Worm (Caenorhabditis elegans) whole organism, midembryonic: ENCODE results near the gene srj-55.

Experiments
- T22C8.4 ChIP-seq: fragments of 200-800 bp; sonication (Bioruptor generic); IDR thresholded peaks from 2 replicates; pipeline ENCODE4 v1.3.6; 2022; ENCODE audit warnings: missing genetic modification characterization, missing compliant biosample characterization
- cog-1 ChIP-seq: sonication (generic microtip); optimal IDR thresholded peaks from 2 replicates; lab custom pipeline; 2016; ENCODE audit warnings: missing genetic modification characterization, missing compliant biosample characterization
- flt-1 ChIP-seq: fragments of 200-800 bp; sonication (Bioruptor generic); IDR thresholded peaks from 2 replicates; pipeline ENCODE4 v1.3.6; 2022; ENCODE audit warnings: missing genetic modification characterization, missing compliant biosample characterization
- klf-2 ChIP-seq: fragments of 200-800 bp; sonication (Bioruptor generic); conservative IDR thresholded peaks from 2 replicates; pipeline ENCODE4 v1.3.6; 2022; ENCODE audit warnings: missing genetic modification reagents, missing genetic modification characterization, missing compliant biosample characterization
- med-1 ChIP-seq: sonication (generic microtip); optimal IDR thresholded peaks from 2 replicates; lab custom pipeline; 2017; ENCODE audit warnings: missing genetic modification characterization, mild to moderate bottlenecking, missing compliant biosample characterization, antibody characterized with exemption, missing genetic modification reagents; ENCODE audit not compliant: insufficient read depth
- ref-1 ChIP-seq: fragments of 200-800 bp; sonication (Bioruptor generic); conservative IDR thresholded peaks from 2 replicates; pipeline ENCODE4 v1.3.6; 2022; ENCODE audit warnings: missing genetic modification reagents, missing genetic modification characterization, missing compliant biosample characterization
- tab-1 ChIP-seq: fragments of 200-800 bp; sonication (Bioruptor generic); IDR thresholded peaks from 2 replicates; pipeline ENCODE4 v1.3.6; 2022; ENCODE audit warnings: missing genetic modification characterization, missing compliant biosample characterization
- ztf-23 ChIP-seq: fragments of 200-800 bp; sonication (Bioruptor generic); IDR thresholded peaks from 2 replicates; pipeline ENCODE4 v1.3.6; 2022; ENCODE audit warnings: missing genetic modification reagents, missing genetic modification characterization, missing compliant biosample characterization
- ztf-29 ChIP-seq: fragments of 200-800 bp; sonication (Bioruptor generic); IDR thresholded peaks from 2 replicates; pipeline ENCODE4 v1.3.6; 2022; ENCODE audit warnings: missing genetic modification reagents, missing genetic modification characterization, missing compliant biosample characterization

The srj-55 gene

DNA sequence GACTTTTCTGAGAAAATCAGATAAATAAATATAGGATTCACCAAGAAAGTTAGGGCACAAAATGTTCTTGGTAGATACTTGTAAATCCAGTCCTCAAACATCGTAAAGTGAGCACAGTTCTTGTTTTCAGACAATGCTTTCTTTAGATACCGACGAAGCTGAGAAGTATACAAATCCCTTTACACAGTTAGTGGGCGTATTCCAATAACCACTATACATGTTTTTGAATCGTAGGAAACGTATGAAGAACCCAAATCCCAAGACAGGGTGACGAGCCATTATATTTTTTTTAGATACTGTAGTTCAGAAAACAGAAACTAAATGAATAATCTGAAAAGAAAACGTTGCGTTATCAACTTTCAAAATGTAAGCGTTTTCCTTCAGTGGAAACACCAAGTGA, 12.0 kb downstream of the srj-55 start, which contains the start of gene srj-44:
srj-44 (minus strand) TSS at position 101 of the 400 bp plus-strand sequence.
- TF ChIP-seq med-1 (no peak), tab-1 (GFP tag; lab: Robert Waterston, UW) (no peak), klf-2 (GFP tag; lab: Robert Waterston, UW) (no peak), cog-1 (tag; lab: Kevin White, UChicago) (no peak), flt-1 (no peak), T22C8.4 (GFP tag; lab: Robert Waterston, UW) (no peak), ztf-23 (GFP tag; lab: Robert Waterston, UW) (no peak), ztf-29 (GFP tag; lab: Robert Waterston, UW) (no peak), ref-1 (GFP tag; lab: Robert Waterston, UW) (no peak)

DNA sequence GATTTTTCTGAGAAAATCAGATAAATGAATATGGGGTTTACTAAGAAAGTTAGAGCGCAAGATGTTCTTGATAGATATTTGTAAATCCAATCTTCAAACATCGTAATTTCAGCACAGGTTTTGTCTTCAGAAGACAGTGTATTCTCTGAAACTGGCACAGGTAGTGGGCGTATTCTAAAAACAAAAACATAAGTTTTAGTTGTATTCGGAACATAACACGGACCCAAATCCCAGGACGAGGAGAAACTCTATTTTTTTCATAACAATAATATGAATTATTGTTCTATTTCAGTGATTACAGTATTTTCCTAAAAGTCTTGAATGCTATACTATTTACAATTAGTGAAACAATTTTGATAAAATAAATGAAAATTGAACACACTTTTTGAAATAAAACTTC, 21.2 kb downstream of the srj-55 start, which contains the start of gene srj-45:
srj-45 (minus strand) TSS at position 101 of the 400 bp plus-strand sequence.
- TF ChIP-seq T22C8.4 (GFP tag; lab: Robert Waterston, UW), result no peak
- no peak for TF ChIP-seq tab-1 (GFP tag; lab: Robert Waterston, UW)
- no peak for TF ChIP-seq klf-2 (GFP tag; lab: Robert Waterston, UW)
- TF ChIP-seq ztf-23 (GFP tag; lab: Robert Waterston, UW), result no peak
- no peak for TF ChIP-seq ztf-29 (GFP tag; lab: Robert Waterston, UW)
- TF ChIP-seq flt-1, result no peak
- no peak for TF ChIP-seq med-1
- TF ChIP-seq cog-1 (tag; lab: Kevin White, UChicago), result no peak
- no peak for TF ChIP-seq ref-1 (GFP tag; lab: Robert Waterston, UW)

DNA sequence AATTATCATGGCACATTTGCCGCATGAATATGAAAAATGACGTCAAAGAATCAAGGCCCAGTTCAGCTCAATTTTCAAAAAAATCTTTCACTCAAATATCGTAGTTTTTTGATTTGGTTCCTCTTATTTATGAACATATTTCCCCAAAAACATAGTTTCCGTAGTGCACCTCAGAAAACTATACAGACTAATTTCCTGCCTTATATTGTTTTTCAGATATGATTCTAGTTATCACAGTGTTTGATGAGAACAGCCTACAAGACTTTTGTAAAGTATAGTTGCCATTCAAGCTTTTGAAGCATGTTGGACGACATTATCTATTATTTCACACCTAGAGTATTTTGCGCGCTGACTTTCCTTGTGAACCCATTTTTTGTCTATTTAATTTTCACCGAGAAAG, 25.1 kb downstream of the srj-55 start, which contains the start of gene srj-50:
srj-50 (plus strand) TSS at position 301 of the 400 bp plus-strand sequence.
- TF ChIP-seq ztf-23 (GFP tag; lab: Robert Waterston, UW) (no peak), med-1 (no peak), flt-1 (no peak), ztf-29 (GFP tag; lab: Robert Waterston, UW) (no peak), T22C8.4 (GFP tag; lab: Robert Waterston, UW) (no peak), ref-1 (GFP tag; lab: Robert Waterston, UW) (no peak)

DNA sequence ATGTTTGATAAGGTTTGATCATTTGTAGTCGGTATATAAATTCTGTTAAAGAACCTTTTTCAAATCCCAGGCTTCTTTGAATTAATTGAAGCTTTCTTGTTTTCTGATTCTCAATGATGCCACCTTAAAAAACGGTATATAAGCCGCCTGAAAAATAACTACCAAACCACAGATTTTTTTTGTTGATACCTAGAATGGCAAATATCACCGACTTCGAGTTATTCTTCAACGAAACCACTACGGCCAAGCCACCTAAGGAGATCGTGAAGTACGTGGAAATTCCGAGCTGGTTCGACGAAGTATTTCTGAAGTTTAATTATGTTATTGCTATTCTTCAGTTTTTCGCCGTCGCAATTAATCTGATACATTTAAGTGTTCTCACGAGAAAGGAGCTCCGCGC, 26.9 kb downstream of the srj-55 start, which contains the start of gene srw-2:
srw-2 (plus strand) TSS at position 62 of the 400 bp plus-strand sequence.
- TF ChIP-seq med-1 (no peak), ref-1 (GFP tag; lab: Robert Waterston, UW) (no peak), klf-2 (GFP tag; lab: Robert Waterston, UW) (no peak), tab-1 (GFP tag; lab: Robert Waterston, UW) (no peak), cog-1 (tag; lab: Kevin White, UChicago) (no peak), flt-1 (no peak), T22C8.4 (GFP tag; lab: Robert Waterston, UW) (no peak), ztf-23 (GFP tag; lab: Robert Waterston, UW) (no peak), ztf-29 (GFP tag; lab: Robert Waterston, UW) (no peak)

DNA sequence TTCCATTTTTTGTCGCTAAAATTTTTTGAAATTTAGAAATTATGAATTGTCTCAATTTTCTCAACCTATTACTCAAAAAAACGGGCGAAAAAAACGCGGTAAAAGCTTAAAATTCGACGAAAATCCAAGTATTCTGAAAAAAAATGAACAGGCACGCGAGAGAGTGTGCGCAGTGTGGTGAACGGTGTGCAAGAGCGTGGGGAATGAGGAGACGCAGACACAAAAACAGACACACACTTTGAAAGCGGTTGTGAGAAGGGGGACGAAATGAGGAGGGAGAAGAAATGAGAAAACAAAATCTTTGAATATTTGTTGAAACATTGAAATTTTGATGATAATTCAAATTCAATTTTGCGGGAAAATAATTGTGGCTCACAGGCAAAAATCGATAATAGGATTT, 30.9 kb downstream of the srj-55 start, which contains the start of gene T03D3.5:
T03D3.5 (minus strand) TSS at position 21 of the 400 bp plus-strand sequence.
- TF ChIP-seq flt-1, result no peak
- no peak for TF ChIP-seq ref-1 (GFP tag; lab: Robert Waterston, UW)
- no peak for TF ChIP-seq cog-1 (tag; lab: Kevin White, UChicago)
- TF ChIP-seq ztf-29 (GFP tag; lab: Robert Waterston, UW), result no peak
- TF ChIP-seq ztf-23 (GFP tag; lab: Robert Waterston, UW), result no peak
- no peak for TF ChIP-seq tab-1 (GFP tag; lab: Robert Waterston, UW)
- TF ChIP-seq med-1, result no peak
- no peak for TF ChIP-seq klf-2 (GFP tag; lab: Robert Waterston, UW)
- TF ChIP-seq T22C8.4 (GFP tag; lab: Robert Waterston, UW), result no peak

DNA sequence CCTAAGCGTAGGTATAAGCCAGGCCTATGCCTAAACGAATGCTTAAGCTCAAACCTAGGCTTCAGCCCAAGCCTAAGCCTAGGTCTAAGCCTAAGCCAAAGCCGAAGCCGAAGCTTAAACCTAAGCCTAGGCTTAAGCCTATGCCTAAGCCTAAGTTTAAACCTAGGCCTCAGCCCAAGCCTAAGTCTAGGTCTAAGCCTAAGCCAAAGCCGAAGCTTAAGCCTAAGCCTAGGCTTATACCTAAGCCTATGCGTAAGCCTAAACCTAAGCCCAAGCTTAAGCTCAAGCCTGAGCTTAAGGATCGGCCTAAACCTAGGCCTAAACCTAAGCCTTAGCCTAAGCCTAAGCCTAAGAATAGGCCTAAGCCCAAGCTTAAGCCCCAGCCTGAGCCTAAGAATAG, 31.8 kb downstream of the srj-55 start:
- TF ChIP-seq med-1 (no peak), cog-1 (tag; lab: Kevin White, UChicago) (no peak), flt-1 (no peak), ztf-29 (GFP tag; lab: Robert Waterston, UW) (0 out of 2 replicates have a peak, but pooled peaks have one; percentile 16), ref-1 (GFP tag; lab: Robert Waterston, UW) (no peak), T22C8.4 (GFP tag; lab: Robert Waterston, UW) (no peak), ztf-23 (GFP tag; lab: Robert Waterston, UW) (no peak), tab-1 (GFP tag; lab: Robert Waterston, UW) (no peak)

DNA sequence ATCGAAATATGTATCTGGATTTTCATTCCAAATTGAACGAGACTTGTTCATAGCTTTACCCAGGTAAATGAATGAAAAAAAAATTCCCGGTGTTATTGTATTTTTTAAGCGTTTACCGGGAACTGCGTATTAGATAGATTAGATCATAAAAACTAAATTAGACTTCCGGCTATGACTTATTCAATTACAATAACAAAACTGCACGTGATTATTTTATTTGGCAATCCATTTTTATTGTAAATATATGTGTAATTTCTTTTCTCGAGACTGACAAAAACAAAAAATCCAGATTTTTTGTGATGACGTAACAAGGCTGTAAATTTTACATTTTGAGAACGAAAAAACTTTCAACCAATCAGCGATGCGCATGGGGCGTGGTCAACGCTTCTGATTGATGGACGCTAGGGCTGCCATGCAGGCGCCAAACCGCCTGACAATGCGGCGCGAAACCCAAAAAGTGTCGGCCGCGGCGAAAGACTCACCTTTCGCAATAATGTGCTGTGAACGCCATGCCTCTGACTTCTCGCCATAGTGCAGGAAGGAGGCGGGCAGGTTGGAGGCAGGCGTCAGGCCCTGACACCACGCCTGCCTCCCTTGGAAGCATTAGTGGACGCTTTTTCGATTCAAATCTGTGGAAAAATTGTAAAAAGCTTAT, 36.0 kb downstream of the srj-55 start, which contains the start of gene srh-36:
srh-36 (minus strand) TSS at position 51 of the 655 bp plus-strand sequence.
- no peak for TF ChIP-seq T22C8.4 (GFP tag; lab: Robert Waterston, UW)
- TF ChIP-seq med-1, result no peak

DNA sequence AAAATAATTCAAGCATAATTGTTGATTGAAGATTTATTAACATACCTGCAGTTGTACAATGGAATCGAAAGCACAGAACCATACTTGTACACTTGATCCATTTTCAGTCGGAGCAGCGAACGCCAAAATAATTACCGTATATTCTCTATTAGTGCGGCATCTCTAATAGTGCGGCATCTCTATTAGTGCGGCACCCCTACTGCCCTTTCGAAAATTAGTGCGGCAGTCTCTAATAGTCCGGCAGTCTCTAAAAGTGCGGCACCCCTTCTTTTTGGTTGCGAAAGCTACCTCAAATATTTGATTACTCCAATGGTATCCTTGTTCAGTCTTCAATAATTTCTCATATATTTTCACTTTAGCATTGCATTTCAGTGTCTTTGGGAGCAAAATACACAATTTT, 39.6 kb downstream of the srj-55 start, which contains the start of gene srt-34:
srt-34 (minus strand) TSS at position 101 of the 400 bp plus-strand sequence.
- TF ChIP-seq med-1, result no peak
- TF ChIP-seq ref-1 (GFP tag; lab: Robert Waterston, UW), result no peak

DNA sequence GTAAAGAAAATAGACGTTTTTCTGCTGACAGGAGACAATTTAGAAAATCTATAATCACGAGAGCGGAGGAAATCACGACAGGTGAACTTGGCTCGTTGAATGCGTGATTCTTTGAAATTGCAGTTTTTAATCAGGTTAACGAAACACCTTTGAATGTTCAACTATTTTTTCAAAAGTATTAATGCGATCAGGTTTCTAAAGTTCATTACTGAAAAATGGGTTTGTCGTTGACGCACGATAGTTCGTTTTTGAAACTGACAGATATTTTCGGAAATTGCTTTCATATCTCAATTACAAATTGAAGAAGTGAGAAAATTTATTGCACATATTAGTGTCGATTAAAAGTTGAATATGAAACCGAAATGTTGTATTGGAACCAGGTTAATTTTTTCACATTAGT, 41.8 kb downstream of the srj-55 start, which contains the start of gene F54E2.5:
F54E2.5 (minus strand) TSS at position 101 of the 400 bp plus-strand sequence.
- TF ChIP-seq klf-2 (GFP tag; lab: Robert Waterston, UW), result no peak
- TF ChIP-seq ztf-29 (GFP tag; lab: Robert Waterston, UW), result no peak

DNA sequence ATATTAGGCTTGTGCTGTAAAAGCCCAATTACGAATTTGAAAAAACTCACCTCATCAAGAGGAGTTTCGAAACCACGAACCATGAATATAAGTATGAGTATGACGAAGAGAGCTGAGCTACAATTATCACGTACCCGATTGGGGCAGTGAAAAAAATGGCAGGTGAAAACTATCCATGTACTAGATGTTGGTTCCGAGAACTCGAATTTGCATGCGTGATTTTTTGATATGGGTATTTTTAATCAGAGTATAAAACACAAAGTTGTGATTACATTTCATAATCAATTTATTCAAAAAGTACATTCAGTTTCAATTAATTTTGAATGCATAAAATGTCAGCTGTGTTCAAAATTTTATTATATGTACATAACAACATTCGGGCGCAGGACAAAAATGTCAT, 43.9 kb downstream of the srj-55 start, which contains the start of gene F54E2.9:
F54E2.9 (minus strand) TSS at position 132 of the 400 bp plus-strand sequence.
- TF ChIP-seq flt-1, result no peak
- no peak for TF ChIP-seq klf-2 (GFP tag; lab: Robert Waterston, UW)
- no peak for TF ChIP-seq ztf-23 (GFP tag; lab: Robert Waterston, UW)
- no peak for TF ChIP-seq ztf-29 (GFP tag; lab: Robert Waterston, UW)
